Worm (Caenorhabditis elegans) whole organism, L4 larva: ENCODE data around the gene K12H4.5.

Experiments used
- F37D6.2 ChIP-seq: sonication (generic microtip); optimal IDR thresholded peaks from 2 replicates; lab custom pipeline; 2016; ENCODE audit warnings: mild to moderate bottlenecking, missing genetic modification characterization, missing compliant biosample characterization
- F44E2.7 ChIP-seq: fragments of 200-800 bp; sonication (Bioruptor generic); IDR thresholded peaks from 2 replicates; pipeline ENCODE4 v2.1.2; 2022; ENCODE audit warnings: missing genetic modification characterization, missing compliant biosample characterization
- T20F7.1 ChIP-seq: fragments of 200-800 bp; sonication (Bioruptor generic); optimal IDR thresholded peaks from 2 replicates; lab custom pipeline; 2018; ENCODE audit warnings: mild to moderate bottlenecking, missing genetic modification characterization, missing compliant biosample characterization
- Y48G9A.11 ChIP-seq: fragments of 200-800 bp; sonication (Bioruptor generic); IDR thresholded peaks from 2 replicates; pipeline ENCODE4 v1.3.6; 2022; ENCODE audit warnings: missing genetic modification reagents, missing genetic modification characterization, missing compliant biosample characterization
- aly-2 ChIP-seq: sonication (generic microtip); optimal IDR thresholded peaks from 2 replicates; lab custom pipeline; 2018; ENCODE audit warnings: missing biosample characterization, missing genetic modification characterization
- ama-1 ChIP-seq: fragments of 150-350 bp; optimal IDR thresholded peaks from 2 replicates; lab custom pipeline; 2014; ENCODE audit warnings: inconsistent platforms, mixed read lengths
- arid-1 ChIP-seq: fragments of 200-800 bp; sonication (Bioruptor generic); conservative IDR thresholded peaks from 2 replicates; pipeline ENCODE4 v1.3.6; 2022; ENCODE audit warnings: missing genetic modification reagents, missing genetic modification characterization, missing compliant biosample characterization
- ceh-20 ChIP-seq: fragments of 200-800 bp; sonication (Bioruptor generic); IDR thresholded peaks from 2 replicates; pipeline ENCODE4 v1.3.6; 2022; ENCODE audit warnings: missing genetic modification reagents, missing genetic modification characterization, missing compliant biosample characterization
- ceh-44 ChIP-seq: fragments of 200-800 bp; sonication (Bioruptor generic); IDR thresholded peaks from 2 replicates; pipeline ENCODE4 v1.3.6; 2022; ENCODE audit warnings: missing genetic modification reagents, missing genetic modification characterization, missing compliant biosample characterization
- ces-1 ChIP-seq: fragments of 150-350 bp; sonication (generic microtip); optimal IDR thresholded peaks from 4 replicates; lab custom pipeline; 2014; ENCODE audit warnings: missing biosample characterization, missing genetic modification reagents, missing genetic modification characterization
- cey-2 ChIP-seq: sonication (generic microtip); optimal IDR thresholded peaks from 3 replicates; lab custom pipeline; 2017; ENCODE audit warnings: missing genetic modification characterization, mild to moderate bottlenecking, missing compliant biosample characterization, antibody characterized with exemption, borderline replicate concordance; ENCODE audit not compliant: insufficient read depth
- ctbp-1 ChIP-seq: fragments of 200-800 bp; sonication (Bioruptor generic); IDR thresholded peaks from 2 replicates; pipeline ENCODE4 v1.3.6; 2022; ENCODE audit warnings: missing genetic modification reagents, missing genetic modification characterization, missing compliant biosample characterization
- daf-12 ChIP-seq: fragments of 150-350 bp; optimal IDR thresholded peaks from 2 replicates; lab custom pipeline; 2014; ENCODE audit warnings: missing biosample characterization, missing genetic modification reagents, missing genetic modification characterization
- daf-19 ChIP-seq: fragments of 200-800 bp; sonication (Bioruptor generic); conservative IDR thresholded peaks from 2 replicates; pipeline ENCODE4 v1.3.6; 2022; ENCODE audit warnings: missing genetic modification characterization, missing compliant biosample characterization
- dmd-6 ChIP-seq: fragments of 200-800 bp; sonication (Bioruptor generic); IDR thresholded peaks from 2 replicates; pipeline ENCODE4 v1.3.6; 2022; ENCODE audit warnings: missing genetic modification reagents, missing genetic modification characterization, missing compliant biosample characterization
- dmd-8 ChIP-seq: fragments of 200-800 bp; sonication (Bioruptor generic); IDR thresholded peaks from 2 replicates; pipeline ENCODE4 v1.3.6; 2022; ENCODE audit warnings: missing genetic modification characterization, missing compliant biosample characterization
- dmd-9 ChIP-seq: fragments of 200-800 bp; sonication (Bioruptor generic); IDR thresholded peaks from 2 replicates; pipeline ENCODE4 v1.3.6; 2022; ENCODE audit warnings: missing genetic modification reagents, missing genetic modification characterization, missing compliant biosample characterization
- duxl-1 ChIP-seq: sonication (generic microtip); optimal IDR thresholded peaks from 2 replicates; lab custom pipeline; 2016; ENCODE audit warnings: mild to moderate bottlenecking, missing genetic modification characterization, moderate library complexity, missing compliant biosample characterization; ENCODE audit not compliant: poor library complexity
- dve-1 ChIP-seq: sonication (generic microtip); optimal IDR thresholded peaks from 2 replicates; lab custom pipeline; 2017; ENCODE audit warnings: antibody characterized with exemption, mild to moderate bottlenecking, missing genetic modification characterization, missing compliant biosample characterization; ENCODE audit not compliant: insufficient read depth
- fkh-10 ChIP-seq: fragments of 150-350 bp; optimal IDR thresholded peaks from 2 replicates; lab custom pipeline; 2014; ENCODE audit warnings: missing biosample characterization, missing genetic modification reagents, missing genetic modification characterization
- fos-1 ChIP-seq: fragments of 150-350 bp; optimal IDR thresholded peaks from 2 replicates; lab custom pipeline; 2014; ENCODE audit warnings: missing biosample characterization, missing genetic modification characterization
- gei-8 ChIP-seq: fragments of 200-800 bp; sonication (Bioruptor generic); optimal IDR thresholded peaks from 2 replicates; lab custom pipeline; 2018; ENCODE audit warnings: mild to moderate bottlenecking, missing genetic modification characterization, missing compliant biosample characterization
- hif-1 ChIP-seq, 2 experiments: sonication (generic microtip); optimal IDR thresholded peaks; 2 replicates each; lab custom pipeline; 2016 to 2017; ENCODE audit warnings: missing compliant biosample characterization in 2 of 2, missing genetic modification characterization in 2 of 2, missing genetic modification reagents in 2 of 2, missing genotype in 2 of 2, mild to moderate bottlenecking in 1 of 2
- hlh-11 ChIP-seq: fragments of 200-800 bp; sonication (Bioruptor generic); optimal IDR thresholded peaks from 2 replicates; lab custom pipeline; 2018; ENCODE audit warnings: mild to moderate bottlenecking, missing genetic modification characterization, missing compliant biosample characterization
- jun-1 ChIP-seq: fragments of 150-350 bp; optimal IDR thresholded peaks from 2 replicates; lab custom pipeline; 2014; ENCODE audit warnings: missing biosample characterization, missing genetic modification reagents, missing genetic modification characterization
- lin-1 ChIP-seq: fragments of 200-800 bp; sonication (Bioruptor generic); IDR thresholded peaks from 2 replicates; pipeline ENCODE4 v1.3.6; 2022; ENCODE audit warnings: missing genetic modification reagents, missing genetic modification characterization, missing compliant biosample characterization
- lin-13 ChIP-seq: fragments of 150-350 bp; optimal IDR thresholded peaks from 2 replicates; lab custom pipeline; 2014; ENCODE audit warnings: missing biosample characterization, missing genetic modification reagents, missing genetic modification characterization
- lin-29 ChIP-seq: fragments of 200-800 bp; sonication (Bioruptor generic); IDR thresholded peaks from 2 replicates; pipeline ENCODE4 v1.3.6; 2022; ENCODE audit warnings: missing genetic modification reagents, missing genetic modification characterization, missing compliant biosample characterization
- lin-39 ChIP-seq: fragments of 150-350 bp; optimal IDR thresholded peaks from 2 replicates; lab custom pipeline; 2014; ENCODE audit warnings: missing biosample characterization, missing genetic modification reagents, missing genetic modification characterization
- lir-3 ChIP-seq: sonication (generic microtip); optimal IDR thresholded peaks from 2 replicates; lab custom pipeline; 2016; ENCODE audit warnings: mild to moderate bottlenecking, missing genetic modification characterization, missing compliant biosample characterization
- lsy-2 ChIP-seq, 2 experiments: fragments of 150-350 bp in 1 of 2; sonication (generic microtip) in 1 of 2; optimal IDR thresholded peaks; 2 replicates each; lab custom pipeline; 2014 to 2017; ENCODE audit warnings: missing biosample characterization in 2 of 2, missing genetic modification characterization in 2 of 2
- mdt-29 ChIP-seq: fragments of 200-800 bp; sonication (Bioruptor generic); IDR thresholded peaks from 2 replicates; pipeline ENCODE4 v1.3.6; 2022; ENCODE audit warnings: missing genetic modification reagents, missing genetic modification characterization, missing compliant biosample characterization
- mep-1 ChIP-seq: fragments of 150-350 bp; sonication (generic microtip); optimal IDR thresholded peaks from 3 replicates; lab custom pipeline; 2014; ENCODE audit warnings: missing biosample characterization, missing genetic modification characterization
- mes-2 ChIP-seq: sonication (generic microtip); optimal IDR thresholded peaks from 2 replicates; lab custom pipeline; 2016; ENCODE audit warnings: missing genotype, mild to moderate bottlenecking, missing genetic modification characterization, missing compliant biosample characterization; ENCODE audit not compliant: poor library complexity, severe bottlenecking
- mxl-2 ChIP-seq: fragments of 200-800 bp; sonication (Bioruptor generic); conservative IDR thresholded peaks from 2 replicates; pipeline ENCODE4 v1.3.6; 2022; ENCODE audit warnings: missing genetic modification reagents, missing genetic modification characterization, missing compliant biosample characterization
- nhr-10 ChIP-seq: fragments of 150-350 bp; optimal IDR thresholded peaks from 2 replicates; lab custom pipeline; 2014; ENCODE audit warnings: missing biosample characterization, missing genetic modification characterization
- nhr-102 ChIP-seq: sonication (generic microtip); optimal IDR thresholded peaks from 2 replicates; lab custom pipeline; 2016; ENCODE audit warnings: mild to moderate bottlenecking, missing genetic modification characterization, moderate library complexity, missing compliant biosample characterization
- nhr-11 ChIP-seq: fragments of 150-350 bp; optimal IDR thresholded peaks from 2 replicates; lab custom pipeline; 2014; ENCODE audit warnings: missing biosample characterization, missing genetic modification characterization
- nhr-28 ChIP-seq: fragments of 150-350 bp; optimal IDR thresholded peaks from 2 replicates; lab custom pipeline; 2014; ENCODE audit warnings: missing biosample characterization, missing genetic modification characterization
- nhr-41 ChIP-seq: fragments of 200-800 bp; sonication (Bioruptor generic); IDR thresholded peaks from 2 replicates; pipeline ENCODE4 v1.3.6; 2022; ENCODE audit warnings: missing genetic modification reagents, missing genetic modification characterization, missing compliant biosample characterization
- nhr-6 ChIP-seq: fragments of 150-350 bp; optimal IDR thresholded peaks from 2 replicates; lab custom pipeline; 2014; ENCODE audit warnings: missing biosample characterization, missing genetic modification characterization
- pha-4 ChIP-seq, 2 experiments: fragments of 150-350 bp in 1 of 2; fragments of 200-800 bp in 1 of 2; sonication (Bioruptor generic) in 1 of 2; IDR thresholded peaks in 1 of 2; optimal IDR thresholded peaks in 1 of 2; 2 replicates each; pipeline versions ENCODE4 v1.3.6 to Lab custom; 2014 to 2022; ENCODE audit warnings: missing genetic modification characterization in 2 of 2, missing genetic modification reagents in 2 of 2, missing biosample characterization in 1 of 2, missing compliant biosample characterization in 1 of 2
- rbr-2 ChIP-seq: sonication (generic microtip); optimal IDR thresholded peaks from 2 replicates; lab custom pipeline; 2016; ENCODE audit warnings: missing genotype, missing genetic modification characterization, missing compliant biosample characterization
- sdz-12 ChIP-seq: fragments of 200-800 bp; sonication (Bioruptor generic); optimal IDR thresholded peaks from 2 replicates; lab custom pipeline; 2018; ENCODE audit warnings: mild to moderate bottlenecking, missing genetic modification characterization, missing compliant biosample characterization
- set-16 ChIP-seq: fragments of 200-800 bp; sonication (Bioruptor generic); IDR thresholded peaks from 2 replicates; pipeline ENCODE4 v1.3.6; 2022; ENCODE audit warnings: missing genetic modification reagents, missing genetic modification characterization, missing compliant biosample characterization
- snpc-1.2 ChIP-seq: fragments of 200-800 bp; sonication (Bioruptor generic); IDR thresholded peaks from 2 replicates; pipeline ENCODE4 v1.3.6; 2022; ENCODE audit warnings: missing genetic modification reagents, missing genetic modification characterization, missing compliant biosample characterization
- spr-1 ChIP-seq: sonication (generic microtip); optimal IDR thresholded peaks from 2 replicates; lab custom pipeline; 2016; ENCODE audit warnings: mild to moderate bottlenecking, missing genetic modification characterization, missing compliant biosample characterization
- spr-3 ChIP-seq: fragments of 200-800 bp; sonication (Bioruptor generic); optimal IDR thresholded peaks from 2 replicates; lab custom pipeline; 2018; ENCODE audit warnings: mild to moderate bottlenecking, missing genetic modification characterization, missing compliant biosample characterization
- tag-97 ChIP-seq: fragments of 200-800 bp; sonication (Bioruptor generic); IDR thresholded peaks from 2 replicates; pipeline ENCODE4 v1.3.6; 2022; ENCODE audit warnings: missing genetic modification characterization, missing compliant biosample characterization
- zag-1 ChIP-seq: fragments of 150-350 bp; optimal IDR thresholded peaks from 2 replicates; lab custom pipeline; 2014; ENCODE audit warnings: missing biosample characterization, missing genetic modification characterization

Gene K12H4.5

ce11 chrIII:8020823-8021332 is 23.4 kb upstream of the K12H4.5 start, which contains the start of gene lin-36 (continued):
- TF ChIP-seq fos-1 (no peak), daf-12 (tag; lab: Kevin White, UChicago) (no peak), fkh-10 (GFP tag; lab: Kevin White, UChicago) (no peak), hlh-11 (tag; lab: Kevin White, UChicago) (peak; percentile 91), nhr-102 (tag; lab: Kevin White, UChicago) (no peak), nhr-6 (tag; lab: Kevin White, UChicago) (peak; percentile 87), jun-1 (tag; lab: Kevin White, UChicago) (no peak), nhr-11 (tag; lab: Kevin White, UChicago) (no peak), lin-1 (GFP tag; lab: Robert Waterston, UW) (no peak), tag-97 (GFP tag; lab: Robert Waterston, UW) (no peak), ctbp-1 (GFP tag; lab: Robert Waterston, UW) (no peak), mes-2 (tag; lab: Kevin White, UChicago) (peak; percentile 91), lin-13 (GFP tag; lab: Kevin White, UChicago) (peak; percentile 84), dmd-8 (GFP tag; lab: Robert Waterston, UW) (no peak), aly-2 (no peak), spr-3 (GFP tag; lab: Kevin White, UChicago) (no peak), pha-4 (GFP tag; IDR thresholded peaks at IDR 0.05; lab: Robert Waterston, UW) (no peak), pha-4 (tag; optimal IDR thresholded peaks at IDR 0.05; lab: Kevin White, UChicago) (peak; percentile 74), T20F7.1 (GFP tag; lab: Kevin White, UChicago) (no peak), dmd-9 (GFP tag; lab: Robert Waterston, UW) (no peak), F37D6.2 (peak; percentile 24), set-16 (GFP tag; lab: Robert Waterston, UW) (no peak), zag-1 (tag; lab: Kevin White, UChicago) (no peak), ces-1 (GFP tag; lab: Kevin White, UChicago) (no peak), ceh-44 (GFP tag; lab: Robert Waterston, UW) (no peak), duxl-1 (tag; lab: Kevin White, UChicago) (no peak), snpc-1.2 (no peak), dve-1 (tag; lab: Kevin White, UChicago) (peak; percentile 78), nhr-41 (GFP tag; lab: Robert Waterston, UW) (no peak), rbr-2 (tag; lab: Kevin White, UChicago) (peak; percentile 57), lin-29 (GFP tag; lab: Robert Waterston, UW) (no peak), daf-19 (GFP tag; lab: Robert Waterston, UW) (no peak), nhr-28 (peak; percentile 68), ama-1 (lab: Kevin White, UChicago) (no peak), sdz-12 (no peak), mxl-2 (no peak), cey-2 (tag; lab: Kevin White, UChicago) (no peak), mep-1 (peak; percentile 79), arid-1 (GFP tag; lab: Robert Waterston, UW) (peak; percentile 43; the same call in 1 of the 2 replicates), dmd-6 (no peak), ceh-20 (GFP tag; lab: Robert Waterston, UW) (no peak), lsy-2 (tag; optimal IDR thresholded peaks at IDR 0.05; lab: Kevin White, UChicago) (peak in 1 of 2 experiments; percentile 90), mdt-29 (0 out of 2 replicates have a peak, but pooled peaks have one; percentile 18), nhr-10 (no peak), spr-1 (tag; lab: Kevin White, UChicago) (no peak), gei-8 (no peak), Y48G9A.11 (no peak), F44E2.7 (GFP tag; lab: Robert Waterston, UW) (no peak), hif-1 (tag; optimal IDR thresholded peaks at IDR 0.05; lab: Kevin White, UChicago) (peak in 1 of 2 experiments; percentile 58), lir-3 (tag; lab: Kevin White, UChicago) (no peak), lin-39 (tag; lab: Kevin White, UChicago) (no peak)
